Fruit fly (Drosophila melanogaster) whole organism, embryonic: Measurements from ENCODE around the gene SecS.

Experiments
- Aef1 ChIP-seq: fragments of 200-800 bp; sonication (Bioruptor generic); IDR thresholded peaks from 3 replicates; pipeline ENCODE4 v1.3.6; 2022; ENCODE audit warnings: missing biosample characterization, missing genetic modification characterization
- Antp ChIP-seq: fragments of 200-800 bp; sonication (Bioruptor generic); optimal IDR thresholded peaks from 3 replicates; lab custom pipeline; 2016; ENCODE audit warnings: missing biosample characterization, missing genetic modification characterization
- BEAF-32 ChIP-seq: fragments of 200-800 bp; sonication (Bioruptor generic); optimal IDR thresholded peaks from 3 replicates; lab custom pipeline; 2017; ENCODE audit warnings: missing biosample characterization, missing genetic modification characterization, mild to moderate bottlenecking, moderate library complexity, missing genetic modification reagents
- CG10147 ChIP-seq: fragments of 200-800 bp; sonication (Bioruptor generic); optimal IDR thresholded peaks from 2 replicates; lab custom pipeline; 2019; ENCODE audit warnings: missing biosample characterization, mild to moderate bottlenecking, missing genetic modification characterization, moderate library complexity
- CG1024 ChIP-seq: fragments of 200-800 bp; sonication (Bioruptor generic); IDR thresholded peaks from 2 replicates; pipeline ENCODE4 v1.3.6; 2022; ENCODE audit warnings: missing biosample characterization, missing genetic modification characterization
- CG10267 ChIP-seq: fragments of 200-800 bp; sonication (Bioruptor generic); optimal IDR thresholded peaks from 2 replicates; lab custom pipeline; 2018; ENCODE audit warnings: missing biosample characterization, mild to moderate bottlenecking, missing genetic modification characterization, moderate library complexity
- CG10321 ChIP-seq: fragments of 200-800 bp; sonication (Bioruptor generic); IDR thresholded peaks from 2 replicates; pipeline ENCODE4 v1.3.6; 2022; ENCODE audit warnings: missing biosample characterization, missing genetic modification characterization
- CG11247 ChIP-seq: fragments of 200-800 bp; sonication (Bioruptor generic); IDR thresholded peaks from 2 replicates; pipeline ENCODE4 v1.3.6; 2022; ENCODE audit warnings: missing biosample characterization, missing genetic modification characterization
- CG11398 ChIP-seq: fragments of 200-800 bp; sonication (Bioruptor generic); optimal IDR thresholded peaks from 2 replicates; lab custom pipeline; 2016; ENCODE audit warnings: missing biosample characterization, missing genetic modification characterization
- CG11560 ChIP-seq: fragments of 200-800 bp; sonication (Bioruptor generic); IDR thresholded peaks from 3 replicates; pipeline ENCODE4 v1.3.6; 2022; ENCODE audit warnings: missing biosample characterization, missing genetic modification characterization
- CG13287 ChIP-seq: fragments of 200-800 bp; sonication (Bioruptor generic); IDR thresholded peaks from 2 replicates; pipeline ENCODE4 v1.3.6; 2022; ENCODE audit warnings: missing biosample characterization, missing genetic modification characterization; ENCODE audit not compliant: partially characterized antibody
- CG17802 ChIP-seq: fragments of 200-800 bp; sonication (Bioruptor generic); optimal IDR thresholded peaks from 2 replicates; lab custom pipeline; 2018; ENCODE audit warnings: missing biosample characterization, mild to moderate bottlenecking, missing genetic modification characterization, moderate library complexity
- CG18764 ChIP-seq: fragments of 200-800 bp; sonication (Bioruptor generic); optimal IDR thresholded peaks from 3 replicates; lab custom pipeline; 2016; ENCODE audit warnings: missing biosample characterization, missing genetic modification characterization
- CG2116 ChIP-seq: fragments of 200-800 bp; sonication (Bioruptor generic); optimal IDR thresholded peaks from 3 replicates; lab custom pipeline; 2018; ENCODE audit warnings: missing biosample characterization, mild to moderate bottlenecking, missing genetic modification characterization
- CG30020 ChIP-seq: fragments of 200-800 bp; optimal IDR thresholded peaks from 2 replicates; lab custom pipeline; 2019; ENCODE audit warnings: missing biosample characterization, mild to moderate bottlenecking, missing genetic modification characterization, moderate library complexity
- CG31441 ChIP-seq: fragments of 200-800 bp; sonication (Bioruptor generic); IDR thresholded peaks from 2 replicates; pipeline ENCODE4 v1.3.6; 2022; ENCODE audit warnings: missing biosample characterization, missing genetic modification characterization
- CG34224 ChIP-seq: fragments of 200-800 bp; sonication (Bioruptor generic); IDR thresholded peaks from 3 replicates; pipeline ENCODE4 v1.3.6; 2022; ENCODE audit warnings: missing biosample characterization, missing genetic modification characterization; ENCODE audit not compliant: partially characterized antibody
- CG6654 ChIP-seq: fragments of 200-800 bp; sonication (Bioruptor generic); optimal IDR thresholded peaks from 2 replicates; lab custom pipeline; 2017; ENCODE audit warnings: missing biosample characterization, mild to moderate bottlenecking, missing genetic modification characterization
- CG7271 ChIP-seq: fragments of 200-800 bp; sonication (Bioruptor generic); optimal IDR thresholded peaks from 2 replicates; lab custom pipeline; 2018; ENCODE audit warnings: missing biosample characterization, mild to moderate bottlenecking, missing genetic modification characterization, moderate library complexity
- CG8089 ChIP-seq: fragments of 200-800 bp; sonication (Bioruptor generic); optimal IDR thresholded peaks from 3 replicates; lab custom pipeline; 2016; ENCODE audit warnings: missing biosample characterization, missing genetic modification characterization
- Dek ChIP-seq: fragments of 200-800 bp; sonication (Bioruptor generic); optimal IDR thresholded peaks from 3 replicates; lab custom pipeline; 2019; ENCODE audit warnings: missing biosample characterization, mild to moderate bottlenecking, missing genetic modification characterization, moderate library complexity
- Gsc ChIP-seq: fragments of 200-800 bp; sonication (Bioruptor generic); IDR thresholded peaks from 2 replicates; pipeline ENCODE4 v1.3.6; 2022; ENCODE audit warnings: missing biosample characterization, missing genetic modification characterization
- Kr ChIP-seq: fragments of 200-800 bp; sonication (Bioruptor generic); optimal IDR thresholded peaks from 2 replicates; lab custom pipeline; 2017; ENCODE audit warnings: missing biosample characterization, mild to moderate bottlenecking, missing genetic modification characterization
- Med ChIP-seq: fragments of 200-800 bp; sonication (Bioruptor generic); peaks from one replicate; lab custom pipeline; 2016; ENCODE audit warnings: missing biosample characterization, missing genetic modification characterization, mild to moderate bottlenecking, inconsistent platforms, moderate library complexity
- Myb ChIP-seq: fragments of 200-800 bp; sonication (Bioruptor generic); optimal IDR thresholded peaks from 2 replicates; lab custom pipeline; 2016; ENCODE audit warnings: missing biosample characterization, missing genetic modification characterization
- Oaz ChIP-seq: fragments of 200-800 bp; sonication (Bioruptor generic); IDR thresholded peaks from 2 replicates; pipeline ENCODE4 v1.3.6; 2022; ENCODE audit warnings: missing biosample characterization, missing genetic modification characterization
- Optix ChIP-seq: fragments of 200-800 bp; sonication (Bioruptor generic); IDR thresholded peaks from 3 replicates; pipeline ENCODE4 v1.3.6; 2022; ENCODE audit warnings: missing biosample characterization, missing genetic modification characterization
- Ptx1 ChIP-seq: fragments of 200-800 bp; sonication (Bioruptor generic); IDR thresholded peaks from 2 replicates; pipeline ENCODE4 v1.3.6; 2022; ENCODE audit warnings: missing biosample characterization, missing genetic modification characterization
- Sin3A ChIP-seq: fragments of >200 bp; optimal IDR thresholded peaks from 2 replicates; lab custom pipeline; 2018
- Sox100B ChIP-seq: fragments of 200-800 bp; sonication (Bioruptor generic); optimal IDR thresholded peaks from 3 replicates; lab custom pipeline; 2018; ENCODE audit warnings: missing biosample characterization, mild to moderate bottlenecking, missing genetic modification characterization
- ab ChIP-seq: fragments of 200-800 bp; sonication (Bioruptor generic); optimal IDR thresholded peaks from 2 replicates; lab custom pipeline; 2016; ENCODE audit warnings: missing biosample characterization, missing genetic modification characterization
- al ChIP-seq: fragments of 200-800 bp; sonication (Bioruptor generic); IDR thresholded peaks from 2 replicates; pipeline ENCODE4 v1.3.6; 2022; ENCODE audit warnings: missing biosample characterization, missing genetic modification characterization
- ara ChIP-seq: fragments of 200-800 bp; sonication (Bioruptor generic); IDR thresholded peaks from 2 replicates; pipeline ENCODE4 v1.3.6; 2022; ENCODE audit warnings: missing biosample characterization, missing genetic modification characterization
- dan ChIP-seq: fragments of 200-800 bp; sonication (Bioruptor generic); IDR thresholded peaks from 2 replicates; pipeline ENCODE4 v1.3.6; 2022; ENCODE audit warnings: missing biosample characterization, missing genetic modification characterization
- dm ChIP-seq: fragments of 200-800 bp; sonication (Bioruptor generic); optimal IDR thresholded peaks from 3 replicates; lab custom pipeline; 2016; ENCODE audit warnings: missing biosample characterization, missing genetic modification characterization
- exex ChIP-seq: fragments of 200-800 bp; sonication (Bioruptor generic); optimal IDR thresholded peaks from 4 replicates; lab custom pipeline; 2018; ENCODE audit warnings: missing biosample characterization, mild to moderate bottlenecking, missing genetic modification characterization, moderate library complexity
- eyg ChIP-seq: fragments of 200-800 bp; sonication (Bioruptor generic); optimal IDR thresholded peaks from 3 replicates; lab custom pipeline; 2016; ENCODE audit warnings: missing biosample characterization, missing genetic modification characterization
- ken ChIP-seq: fragments of 200-800 bp; sonication (Bioruptor generic); IDR thresholded peaks from 3 replicates; pipeline ENCODE4 v1.3.6; 2022; ENCODE audit warnings: missing biosample characterization, missing genetic modification characterization
- knrl ChIP-seq: fragments of 200-800 bp; sonication (Bioruptor generic); IDR thresholded peaks from 3 replicates; pipeline ENCODE4 v1.3.6; 2022; ENCODE audit warnings: missing biosample characterization, missing genetic modification characterization; ENCODE audit not compliant: partially characterized antibody
- lov ChIP-seq, 2 experiments: fragments of 200-800 bp in 1 of 2; fragments of >200 bp in 1 of 2; sonication (Bioruptor generic) in 1 of 2; IDR thresholded peaks in 1 of 2; optimal IDR thresholded peaks in 1 of 2; 2 replicates in 1 of 2; 3 replicates in 1 of 2; pipeline versions ENCODE4 v1.3.6 to Lab custom; 2017 to 2022; ENCODE audit warnings: missing biosample characterization in 1 of 2, missing genetic modification characterization in 1 of 2
- odd ChIP-seq: fragments of 200-800 bp; sonication (Bioruptor generic); optimal IDR thresholded peaks from 2 replicates; lab custom pipeline; 2017; ENCODE audit warnings: missing biosample characterization, mild to moderate bottlenecking, missing genetic modification characterization
- slp2 ChIP-seq: fragments of 200-800 bp; sonication (Bioruptor generic); optimal IDR thresholded peaks from 2 replicates; lab custom pipeline; 2016; ENCODE audit warnings: missing biosample characterization, missing genetic modification characterization
- sob ChIP-seq: fragments of 200-800 bp; sonication (Bioruptor generic); IDR thresholded peaks from 2 replicates; pipeline ENCODE4 v1.3.6; 2022; ENCODE audit warnings: missing biosample characterization, missing genetic modification characterization
- tll ChIP-seq, 2 experiments: fragments of 200-800 bp in 1 of 2; fragments of >200 bp in 1 of 2; sonication (Bioruptor generic) in 1 of 2; optimal IDR thresholded peaks; 2 replicates each; lab custom pipeline; 2017 to 2019; ENCODE audit warnings: missing biosample characterization in 2 of 2, missing genetic modification characterization in 2 of 2, mild to moderate bottlenecking in 1 of 2, moderate library complexity in 1 of 2
- ttk ChIP-seq: fragments of 200-800 bp; sonication (Bioruptor generic); IDR thresholded peaks from 2 replicates; pipeline ENCODE4 v2.1.2; 2022; ENCODE audit warnings: missing biosample characterization, missing genetic modification characterization
- z ChIP-seq: fragments of 200-800 bp; sonication (Bioruptor generic); IDR thresholded peaks from 3 replicates; pipeline ENCODE4 v1.3.6; 2022; ENCODE audit warnings: missing biosample characterization, missing genetic modification characterization
- zen ChIP-seq: fragments of 200-800 bp; sonication (Bioruptor generic); optimal IDR thresholded peaks from 3 replicates; lab custom pipeline; 2018; ENCODE audit warnings: missing biosample characterization, mild to moderate bottlenecking, missing genetic modification characterization, moderate library complexity
- zfh2 ChIP-seq: fragments of 200-800 bp; sonication (Bioruptor generic); optimal IDR thresholded peaks from 2 replicates; lab custom pipeline; 2016; ENCODE audit warnings: missing biosample characterization, missing genetic modification characterization

SecS gene

dm6 chr3R:5622985-5623630 lies 21.9 kb downstream of the SecS start (continued):
- TF ChIP-seq zfh2 (GFP tag; lab: Kevin White, UChicago): no peak
- TF ChIP-seq CG34224 (GFP tag; lab: Robert Waterston, UW): no peak
- TF ChIP-seq ttk (GFP tag; lab: Robert Waterston, UW): no peak
- no peak for TF ChIP-seq Ptx1 (GFP tag; lab: Robert Waterston, UW)
- no peak for TF ChIP-seq BEAF-32 (GFP tag; lab: Kevin White, UChicago)
- peak; percentile 79 for TF ChIP-seq CG8089 (GFP tag; lab: Kevin White, UChicago)
- TF ChIP-seq CG31441 (GFP tag; lab: Robert Waterston, UW): no peak
- peak; percentile 40 for TF ChIP-seq CG2116 (GFP tag; lab: Kevin White, UChicago)
- TF ChIP-seq Myb (GFP tag; lab: Kevin White, UChicago): peak; percentile 19
- peak; percentile 65 for TF ChIP-seq CG10147 (GFP tag; lab: Kevin White, UChicago)
- TF ChIP-seq CG1024 (GFP tag; lab: Robert Waterston, UW): no peak
- TF ChIP-seq Med: peak; percentile 96
- TF ChIP-seq knrl (GFP tag; lab: Robert Waterston, UW): no peak
- no peak for TF ChIP-seq Aef1 (GFP tag; lab: Robert Waterston, UW)
- TF ChIP-seq slp2 (GFP tag; lab: Kevin White, UChicago): peak; percentile 58
- no peak for TF ChIP-seq ab (GFP tag; lab: Kevin White, UChicago)
- TF ChIP-seq eyg (GFP tag; lab: Kevin White, UChicago): peak; percentile 83
- peak in 1 of 2 experiments; percentile 49 for TF ChIP-seq tll (GFP tag; optimal IDR thresholded peaks at IDR 0.05; lab: Kevin White, UChicago)
- peak; percentile 65 for TF ChIP-seq Dek (tag; lab: Kevin White, UChicago)
- TF ChIP-seq z: no peak
- no peak for TF ChIP-seq al
- peak; percentile 97 for TF ChIP-seq CG10267 (tag; lab: Kevin White, UChicago)
- TF ChIP-seq Kr (GFP tag; lab: Kevin White, UChicago): peak; percentile 77
- TF ChIP-seq CG10321 (GFP tag; lab: Robert Waterston, UW): no peak
- TF ChIP-seq CG30020 (tag; lab: Kevin White, UChicago): peak; percentile 69
- TF ChIP-seq Optix: no peak
- TF ChIP-seq lov (optimal IDR thresholded peaks at IDR 0.05; lab: Kevin White, UChicago): no peak
- no peak for TF ChIP-seq lov (GFP tag; IDR thresholded peaks at IDR 0.05; lab: Robert Waterston, UW)
- TF ChIP-seq CG13287 (GFP tag; lab: Robert Waterston, UW): no peak
- TF ChIP-seq CG18764 (GFP tag; lab: Kevin White, UChicago): peak; percentile 70
- peak; percentile 81 for TF ChIP-seq Sox100B (GFP tag; lab: Kevin White, UChicago)
- TF ChIP-seq odd (GFP tag; lab: Kevin White, UChicago): peak; percentile 83
- peak; percentile 80 for TF ChIP-seq CG11398

dm6 chr3R:5624115-5624878 lies 23.1 kb downstream of the SecS start, which contains the start of the genes Dph4, Spec2 and RpL13A:
Gene Dph4, minus strand, starts transcription at chr3R:5624125.
Gene Spec2, minus strand, starts transcription at chr3R:5624125.
Gene RpL13A, plus strand, starts transcription at chr3R:5624474.
- TF ChIP-seq CG34224 (GFP tag; lab: Robert Waterston, UW) (no peak), CG6654 (GFP tag; lab: Kevin White, UChicago) (peak; percentile 74), ken (no peak), ara (GFP tag; lab: Robert Waterston, UW) (no peak), CG17802 (tag; lab: Kevin White, UChicago) (peak; percentile 85), Gsc (GFP tag; lab: Robert Waterston, UW) (no peak), CG11560 (tag; lab: Robert Waterston, UW) (no peak), Antp (GFP tag; lab: Kevin White, UChicago) (peak; percentile 75), CG7271 (peak; percentile 97), Oaz (no peak), CG11247 (no peak), exex (tag; lab: Kevin White, UChicago) (peak; percentile 62), Sin3A (peak; percentile 97), Optix (no peak), dan (GFP tag; lab: Robert Waterston, UW) (no peak), sob (no peak), dm (GFP tag; lab: Kevin White, UChicago) (peak; percentile 97), zen (tag; lab: Kevin White, UChicago) (peak; percentile 85)
